Worm (Caenorhabditis elegans): ENCODE measurements around the gene atad-3.

ce11 chrII:10281674-10282073 is 32.9 kb downstream of the atad-3 start:
- TF ChIP-seq flt-1 (GFP tag; IDR thresholded peaks at IDR 0.05) (no peak), T22C8.4 (GFP tag; IDR thresholded peaks at IDR 0.05) (no peak), cog-1 (tag; optimal IDR thresholded peaks at IDR 0.05) (no peak), med-1 (GFP tag; optimal IDR thresholded peaks at IDR 0.05; ENCODE audit: insufficient read depth) (no peak), ztf-23 (GFP tag; IDR thresholded peaks at IDR 0.05) (no peak), ztf-29 (GFP tag; IDR thresholded peaks at IDR 0.05) (no peak), tab-1 (GFP tag; IDR thresholded peaks at IDR 0.05) (no peak), klf-2 (GFP tag; conservative IDR thresholded peaks at IDR 0.05) (no peak), ref-1 (GFP tag; conservative IDR thresholded peaks at IDR 0.05) (no peak)

Measured in whole organism, midembryonic.